Worm (Caenorhabditis elegans) whole organism, dauer: ENCODE data around the gene Y54G2A.10.

Experiments
- unc-62 ChIP-seq: sonication (generic microtip); optimal IDR thresholded peaks from 2 replicates; lab custom pipeline; 2017; ENCODE audit warnings: missing biosample characterization, missing genetic modification reagents, missing genetic modification characterization

Gene Y54G2A.10

ce11 chrIV:2819633-2820032, 20.1 kb downstream of the Y54G2A.10 start, which contains the start of gene Y54G2A.13:
Gene Y54G2A.13 (minus strand): TSS chrIV:2819733.
- TF ChIP-seq unc-62 (GFP tag; lab: Kevin White, UChicago): no peak

ce11 chrIV:2820408-2820807, 20.9 kb downstream of the Y54G2A.10 start, which contains the start of gene Y54G2A.37:
Gene Y54G2A.37 (plus strand): TSS chrIV:2820708.
- TF ChIP-seq unc-62 (GFP tag; lab: Kevin White, UChicago): no peak

ce11 chrIV:2823446-2823845, 24.0 kb downstream of the Y54G2A.10 start, which contains the start of gene clec-80:
Gene clec-80 (plus strand): TSS chrIV:2823746.
- no peak for TF ChIP-seq unc-62 (GFP tag; lab: Kevin White, UChicago)

ce11 chrIV:2825460-2826103, 26.1 kb downstream of the Y54G2A.10 start:
- no peak for TF ChIP-seq unc-62 (GFP tag; lab: Kevin White, UChicago)

ce11 chrIV:2826335-2826734, 26.8 kb downstream of the Y54G2A.10 start:
- no peak for TF ChIP-seq unc-62 (GFP tag; lab: Kevin White, UChicago)

ce11 chrIV:2832587-2832986, 33.1 kb downstream of the Y54G2A.10 start, which contains the start of the genes Y54G2A.48 and pudl-1:
Gene Y54G2A.48 (minus strand): TSS chrIV:2832687.
Gene pudl-1 (plus strand): TSS chrIV:2832906.
- TF ChIP-seq unc-62 (GFP tag; lab: Kevin White, UChicago): no peak

ce11 chrIV:2834516-2834915, 35.0 kb downstream of the Y54G2A.10 start, which contains the start of gene pudl-2:
Gene pudl-2 (plus strand): TSS chrIV:2834816.
- TF ChIP-seq unc-62 (GFP tag; lab: Kevin White, UChicago): no peak

ce11 chrIV:2835364-2835763, 35.9 kb downstream of the Y54G2A.10 start, which contains the start of gene clec-82:
Gene clec-82 (plus strand): TSS chrIV:2835664.
- no peak for TF ChIP-seq unc-62 (GFP tag; lab: Kevin White, UChicago)

- TF ChIP-seq unc-62 (GFP tag; lab: Kevin White, UChicago): no peak
Measured at ce11 chrIV:2838308-2838707, 38.8 kb downstream of the Y54G2A.10 start, which contains the start of gene Y54G2A.7. Gene Y54G2A.7 (plus strand): TSS chrIV:2838608.

ce11 chrIV:2841260-2841659, 41.8 kb downstream of the Y54G2A.10 start, which contains the start of gene clec-83:
Gene clec-83 (minus strand): TSS chrIV:2841472.
- no peak for TF ChIP-seq unc-62 (GFP tag; lab: Kevin White, UChicago)

ce11 chrIV:2842162-2842561, 42.7 kb downstream of the Y54G2A.10 start, which contains the start of gene clec-84:
Gene clec-84 (plus strand): TSS chrIV:2842462.
- no peak for TF ChIP-seq unc-62 (GFP tag; lab: Kevin White, UChicago)

ce11 chrIV:2843882-2844281, 44.4 kb downstream of the Y54G2A.10 start, which contains the start of gene Y54G2A.15:
Gene Y54G2A.15 (minus strand): TSS chrIV:2843982.
- no peak for TF ChIP-seq unc-62 (GFP tag; lab: Kevin White, UChicago)

- TF ChIP-seq unc-62 (GFP tag; lab: Kevin White, UChicago): no peak
Measured at ce11 chrIV:2846264-2846663, 46.8 kb downstream of the Y54G2A.10 start, which contains the start of gene Y54G2A.40. Gene Y54G2A.40 (plus strand): TSS chrIV:2846476.

ce11 chrIV:2849269-2849668, 49.8 kb downstream of the Y54G2A.10 start:
- TF ChIP-seq unc-62 (GFP tag; lab: Kevin White, UChicago): no peak

ce11 chrIV:2850586-2850985, 51.1 kb downstream of the Y54G2A.10 start, which contains the start of gene clec-85:
Gene clec-85 (plus strand): TSS chrIV:2850886.
- TF ChIP-seq unc-62 (GFP tag; lab: Kevin White, UChicago): no peak
